Fruit fly (Drosophila melanogaster) whole organism, prepupa: ENCODE results near the gene CG4238.

Experiments
- Blimp-1 ChIP-seq: fragments of 200-800 bp; sonication (Bioruptor generic); optimal IDR thresholded peaks from 3 replicates; lab custom pipeline; 2017; ENCODE audit warnings: missing biosample characterization, missing genetic modification characterization, mild to moderate bottlenecking, moderate library complexity, missing genetic modification reagents
- CG10631 ChIP-seq: fragments of 200-800 bp; sonication (Bioruptor generic); optimal IDR thresholded peaks from 2 replicates; lab custom pipeline; 2016; ENCODE audit warnings: missing biosample characterization, missing genetic modification characterization
- CG11902 ChIP-seq: fragments of 200-800 bp; sonication (Bioruptor generic); optimal IDR thresholded peaks from 3 replicates; lab custom pipeline; 2016; ENCODE audit warnings: missing biosample characterization, missing genetic modification characterization
- CG15336 ChIP-seq: fragments of 200-800 bp; sonication (Bioruptor generic); IDR thresholded peaks from 2 replicates; pipeline ENCODE4 v1.3.6; 2022; ENCODE audit warnings: missing biosample characterization, missing genetic modification characterization
- CG32006 ChIP-seq: fragments of 200-800 bp; sonication (Bioruptor generic); optimal IDR thresholded peaks from 3 replicates; lab custom pipeline; 2017; ENCODE audit warnings: missing biosample characterization, mild to moderate bottlenecking, missing genetic modification characterization
- CG3919 ChIP-seq: fragments of 200-800 bp; sonication (Bioruptor generic); optimal IDR thresholded peaks from 3 replicates; lab custom pipeline; 2016; ENCODE audit warnings: missing biosample characterization, missing genetic modification characterization
- CG6808 ChIP-seq: fragments of 200-800 bp; sonication (Bioruptor generic); optimal IDR thresholded peaks from 3 replicates; lab custom pipeline; 2017; ENCODE audit warnings: missing biosample characterization, missing genetic modification characterization, mild to moderate bottlenecking, moderate library complexity, missing genetic modification reagents
- Eip75B ChIP-seq: fragments of 200-800 bp; sonication (Bioruptor generic); optimal IDR thresholded peaks from 3 replicates; lab custom pipeline; 2016; ENCODE audit warnings: missing biosample characterization, missing genetic modification characterization
- Gug ChIP-seq: fragments of 200-800 bp; sonication (Bioruptor generic); IDR thresholded peaks from 2 replicates; pipeline ENCODE4 v1.3.6; 2022; ENCODE audit warnings: missing biosample characterization, missing genetic modification characterization
- Hr38 ChIP-seq: sonication (Bioruptor generic); optimal IDR thresholded peaks from 2 replicates; lab custom pipeline; 2016; ENCODE audit warnings: missing biosample characterization, missing genetic modification characterization
- Hr4 ChIP-seq: fragments of 200-800 bp; sonication (Bioruptor generic); optimal IDR thresholded peaks from 3 replicates; lab custom pipeline; 2016; ENCODE audit warnings: missing biosample characterization, missing genetic modification characterization
- OdsH ChIP-seq: fragments of 200-800 bp; sonication (Bioruptor generic); optimal IDR thresholded peaks from 3 replicates; lab custom pipeline; 2016; ENCODE audit warnings: missing biosample characterization, missing genetic modification characterization
- Sox102F ChIP-seq: fragments of 200-800 bp; sonication (Bioruptor generic); optimal IDR thresholded peaks from 2 replicates; lab custom pipeline; 2016; ENCODE audit warnings: missing biosample characterization, mild to moderate bottlenecking, missing genetic modification characterization

- TF ChIP-seq Hr4 (GFP tag; lab: Kevin White, UChicago): no peak
- no peak for TF ChIP-seq CG11902 (GFP tag; lab: Kevin White, UChicago)
- no peak for TF ChIP-seq CG10631 (GFP tag; lab: Kevin White, UChicago)
- TF ChIP-seq CG3919: no peak
- no peak for TF ChIP-seq Sox102F
- no peak for TF ChIP-seq CG32006 (GFP tag; lab: Kevin White, UChicago)
- no peak for TF ChIP-seq Gug (GFP tag; lab: Robert Waterston, UW)
- no peak for TF ChIP-seq Eip75B (GFP tag; lab: Kevin White, UChicago)
- no peak for TF ChIP-seq OdsH (GFP tag; lab: Kevin White, UChicago)
- no peak for TF ChIP-seq CG6808
- no peak for TF ChIP-seq Hr38 (GFP tag; lab: Kevin White, UChicago)
- TF ChIP-seq Blimp-1 (GFP tag; lab: Kevin White, UChicago): no peak
- TF ChIP-seq CG15336 (GFP tag; lab: Robert Waterston, UW): no peak
These were observed 39.2 kb upstream of the CG4238 start, which contains the start of gene erm for dm6 chr2L:1970312-1970929.
